Fruit fly (Drosophila melanogaster) whole organism, prepupa: ENCODE results near the gene VhaPPA1-2.

Source experiments
- CG10669 ChIP-seq: fragments of 200-800 bp; sonication (Bioruptor generic); optimal IDR thresholded peaks from 3 replicates; lab custom pipeline; 2018; ENCODE audit warnings: missing biosample characterization, mild to moderate bottlenecking, missing genetic modification characterization, moderate library complexity
- CG11294 ChIP-seq: fragments of 200-800 bp; sonication (Bioruptor generic); IDR thresholded peaks from 2 replicates; pipeline ENCODE4 v1.3.6; 2022; ENCODE audit warnings: missing biosample characterization, missing genetic modification characterization
- CG11902 ChIP-seq: fragments of 200-800 bp; sonication (Bioruptor generic); optimal IDR thresholded peaks from 3 replicates; lab custom pipeline; 2016; ENCODE audit warnings: missing biosample characterization, missing genetic modification characterization
- CG15336 ChIP-seq: fragments of 200-800 bp; sonication (Bioruptor generic); IDR thresholded peaks from 2 replicates; pipeline ENCODE4 v1.3.6; 2022; ENCODE audit warnings: missing biosample characterization, missing genetic modification characterization
- CG16779 ChIP-seq: fragments of 200-800 bp; sonication (Bioruptor generic); optimal IDR thresholded peaks from 3 replicates; lab custom pipeline; 2017; ENCODE audit warnings: missing biosample characterization, mild to moderate bottlenecking, missing genetic modification characterization
- CG3032 ChIP-seq: fragments of 200-800 bp; optimal IDR thresholded peaks from 2 replicates; lab custom pipeline; 2019; ENCODE audit warnings: missing biosample characterization, mild to moderate bottlenecking, missing genetic modification characterization, moderate library complexity
- CG32006 ChIP-seq: fragments of 200-800 bp; sonication (Bioruptor generic); optimal IDR thresholded peaks from 3 replicates; lab custom pipeline; 2017; ENCODE audit warnings: missing biosample characterization, mild to moderate bottlenecking, missing genetic modification characterization
- CG3919 ChIP-seq: fragments of 200-800 bp; sonication (Bioruptor generic); optimal IDR thresholded peaks from 3 replicates; lab custom pipeline; 2016; ENCODE audit warnings: missing biosample characterization, missing genetic modification characterization
- CG4318 ChIP-seq: fragments of 200-800 bp; sonication (Bioruptor generic); optimal IDR thresholded peaks from 3 replicates; lab custom pipeline; 2017; ENCODE audit warnings: missing biosample characterization, mild to moderate bottlenecking, missing genetic modification characterization
- CG6163 ChIP-seq: fragments of 200-800 bp; sonication (Bioruptor generic); IDR thresholded peaks from 3 replicates; pipeline ENCODE4 v1.3.6; 2022; ENCODE audit warnings: missing biosample characterization, missing genetic modification characterization
- CG6276 ChIP-seq: fragments of 200-800 bp; sonication (Bioruptor generic); optimal IDR thresholded peaks from 2 replicates; lab custom pipeline; 2017; ENCODE audit warnings: missing biosample characterization, mild to moderate bottlenecking, missing genetic modification characterization
- CG6808 ChIP-seq: fragments of 200-800 bp; sonication (Bioruptor generic); optimal IDR thresholded peaks from 3 replicates; lab custom pipeline; 2017; ENCODE audit warnings: missing biosample characterization, missing genetic modification characterization, mild to moderate bottlenecking, moderate library complexity, missing genetic modification reagents
- CG6854 ChIP-seq: fragments of 200-800 bp; sonication (Bioruptor generic); optimal IDR thresholded peaks from 2 replicates; lab custom pipeline; 2017; ENCODE audit warnings: missing biosample characterization, mild to moderate bottlenecking, missing genetic modification characterization
- CG7368 ChIP-seq: fragments of 200-800 bp; sonication (Bioruptor generic); optimal IDR thresholded peaks from 3 replicates; lab custom pipeline; 2016; ENCODE audit warnings: missing biosample characterization, missing genetic modification characterization
- CG8119 ChIP-seq: fragments of 200-800 bp; sonication (Bioruptor generic); IDR thresholded peaks from 3 replicates; pipeline ENCODE4 v1.3.6; 2022; ENCODE audit warnings: missing biosample characterization, missing genetic modification characterization
- CG9139 ChIP-seq: fragments of 200-800 bp; sonication (Bioruptor generic); optimal IDR thresholded peaks from 3 replicates; lab custom pipeline; 2017; ENCODE audit warnings: missing biosample characterization, mild to moderate bottlenecking, missing genetic modification characterization
- Eip75B ChIP-seq: fragments of 200-800 bp; sonication (Bioruptor generic); optimal IDR thresholded peaks from 3 replicates; lab custom pipeline; 2016; ENCODE audit warnings: missing biosample characterization, missing genetic modification characterization
- Ets21C ChIP-seq: fragments of 200-800 bp; sonication (Bioruptor generic); optimal IDR thresholded peaks from 3 replicates; lab custom pipeline; 2016; ENCODE audit warnings: missing biosample characterization, missing genetic modification characterization
- Ets96B ChIP-seq: fragments of 200-800 bp; optimal IDR thresholded peaks from 2 replicates; lab custom pipeline; 2019; ENCODE audit warnings: missing biosample characterization, mild to moderate bottlenecking, missing genetic modification characterization, moderate library complexity
- Gug ChIP-seq: fragments of 200-800 bp; sonication (Bioruptor generic); IDR thresholded peaks from 2 replicates; pipeline ENCODE4 v1.3.6; 2022; ENCODE audit warnings: missing biosample characterization, missing genetic modification characterization
- Hr38 ChIP-seq: sonication (Bioruptor generic); optimal IDR thresholded peaks from 2 replicates; lab custom pipeline; 2016; ENCODE audit warnings: missing biosample characterization, missing genetic modification characterization
- Hr39 ChIP-seq: fragments of 200-800 bp; sonication (Bioruptor generic); optimal IDR thresholded peaks from 2 replicates; lab custom pipeline; 2016; ENCODE audit warnings: missing biosample characterization, missing genetic modification characterization
- Lpt ChIP-seq: fragments of 200-800 bp; sonication (Bioruptor generic); optimal IDR thresholded peaks from 3 replicates; lab custom pipeline; 2016; ENCODE audit warnings: missing biosample characterization, missing genetic modification characterization
- OdsH ChIP-seq: fragments of 200-800 bp; sonication (Bioruptor generic); optimal IDR thresholded peaks from 3 replicates; lab custom pipeline; 2016; ENCODE audit warnings: missing biosample characterization, missing genetic modification characterization
- Smox ChIP-seq: fragments of 200-800 bp; sonication (Bioruptor generic); optimal IDR thresholded peaks from 3 replicates; lab custom pipeline; 2016; ENCODE audit warnings: missing biosample characterization, missing genetic modification characterization
- Sox102F ChIP-seq: fragments of 200-800 bp; sonication (Bioruptor generic); optimal IDR thresholded peaks from 2 replicates; lab custom pipeline; 2016; ENCODE audit warnings: missing biosample characterization, mild to moderate bottlenecking, missing genetic modification characterization
- Sox14 ChIP-seq: fragments of 200-800 bp; sonication (Bioruptor generic); optimal IDR thresholded peaks from 3 replicates; lab custom pipeline; 2016; ENCODE audit warnings: missing biosample characterization, missing genetic modification characterization
- Sox15 ChIP-seq: fragments of 200-800 bp; sonication (Bioruptor generic); optimal IDR thresholded peaks from 3 replicates; lab custom pipeline; 2016; ENCODE audit warnings: missing biosample characterization, missing genetic modification characterization
- achi ChIP-seq: fragments of 200-800 bp; sonication (Bioruptor generic); optimal IDR thresholded peaks from 3 replicates; lab custom pipeline; 2016; ENCODE audit warnings: missing biosample characterization, missing genetic modification characterization
- acj6 ChIP-seq: fragments of 200-800 bp; sonication (Bioruptor generic); optimal IDR thresholded peaks from 3 replicates; lab custom pipeline; 2016; ENCODE audit warnings: missing biosample characterization, missing genetic modification characterization
- dac ChIP-seq: fragments of 200-800 bp; sonication (Bioruptor generic); optimal IDR thresholded peaks from 2 replicates; lab custom pipeline; 2017; ENCODE audit warnings: missing biosample characterization, mild to moderate bottlenecking, missing genetic modification characterization
- dsx ChIP-seq: fragments of 200-800 bp; optimal IDR thresholded peaks from 3 replicates; lab custom pipeline; 2019; ENCODE audit warnings: missing biosample characterization, mild to moderate bottlenecking, missing genetic modification characterization, moderate library complexity; ENCODE audit not compliant: poor library complexity, severe bottlenecking
- eg ChIP-seq: fragments of 200-800 bp; sonication (Bioruptor generic); IDR thresholded peaks from 3 replicates; pipeline ENCODE4 v1.3.6; 2022; ENCODE audit warnings: missing biosample characterization, missing genetic modification characterization
- esn ChIP-seq: fragments of 200-800 bp; sonication (Bioruptor generic); optimal IDR thresholded peaks from 2 replicates; lab custom pipeline; 2016; ENCODE audit warnings: missing biosample characterization, mild to moderate bottlenecking, missing genetic modification characterization, moderate library complexity
- net ChIP-seq: fragments of 200-800 bp; sonication (Bioruptor generic); optimal IDR thresholded peaks from 3 replicates; lab custom pipeline; 2016; ENCODE audit warnings: missing biosample characterization, missing genetic modification characterization
- spab ChIP-seq: fragments of 200-800 bp; sonication (Bioruptor generic); optimal IDR thresholded peaks from 2 replicates; lab custom pipeline; 2017; ENCODE audit warnings: missing biosample characterization, mild to moderate bottlenecking, missing genetic modification characterization, missing genetic modification reagents
- ss ChIP-seq, 2 experiments: fragments of 200-800 bp; sonication (Bioruptor generic); optimal IDR thresholded peaks; 2 replicates in 1 of 2; 3 replicates in 1 of 2; lab custom pipeline; 2017 to 2018; ENCODE audit warnings: mild to moderate bottlenecking in 2 of 2, missing biosample characterization in 2 of 2, missing genetic modification characterization in 2 of 2, moderate library complexity in 1 of 2
- svp ChIP-seq: fragments of 200-800 bp; sonication (Bioruptor generic); peaks from one replicate; lab custom pipeline; 2016; ENCODE audit warnings: missing biosample characterization, missing genetic modification characterization

The VhaPPA1-2 gene

dm6 chr3R:14886011-14886534 is 14.0 kb downstream of the VhaPPA1-2 start, which contains the start of the genes Rrp6, CG33331 and CG33332 (continued):
- peak; percentile 65; the same call in 2 of the 3 replicates for TF ChIP-seq CG8119 (GFP tag; lab: Robert Waterston, UW)
- no peak for TF ChIP-seq Hr38 (GFP tag; lab: Kevin White, UChicago)
- no peak for TF ChIP-seq dsx (GFP tag; lab: Kevin White, UChicago)
- no peak for TF ChIP-seq CG32006 (GFP tag; lab: Kevin White, UChicago)
- peak; percentile 69 for TF ChIP-seq Sox14 (GFP tag; lab: Kevin White, UChicago)
- TF ChIP-seq ss (GFP tag; optimal IDR thresholded peaks at IDR 0.05; lab: Kevin White, UChicago) = no peak
- no peak for TF ChIP-seq spab
- no peak for TF ChIP-seq dac
- no peak for TF ChIP-seq CG16779 (tag; lab: Kevin White, UChicago)
- no peak for TF ChIP-seq Hr39

- no peak for TF ChIP-seq CG10669 (GFP tag; lab: Kevin White, UChicago)
- no peak for TF ChIP-seq achi (GFP tag; lab: Kevin White, UChicago)
These were observed 19.2 kb downstream of the VhaPPA1-2 start for dm6 chr3R:14880861-14881260.

dm6 chr3R:14879207-14879863 is 20.7 kb downstream of the VhaPPA1-2 start, which contains the start of gene CG3631:
Gene CG3631 (plus strand): TSS chr3R:14879457.
- TF ChIP-seq CG9139 (GFP tag; lab: Kevin White, UChicago) (no peak), Ets21C (no peak), CG15336 (GFP tag; lab: Robert Waterston, UW) (peak; percentile 22; the same call in 1 of the 2 replicates), Hr39 (no peak), net (no peak), Sox14 (GFP tag; lab: Kevin White, UChicago) (peak; percentile 45)
- TF ChIP-seq, all 60 proteins: peak for 2

- no peak for TF ChIP-seq eg (GFP tag; lab: Robert Waterston, UW)
- TF ChIP-seq CG3032 = no peak
These were observed 21.9 kb downstream of the VhaPPA1-2 start for dm6 chr3R:14878145-14878544.

- TF ChIP-seq Lpt (GFP tag; lab: Kevin White, UChicago) (no peak), Gug (GFP tag; lab: Robert Waterston, UW) (no peak), CG8119 (GFP tag; lab: Robert Waterston, UW) (no peak), CG4318 (GFP tag; lab: Kevin White, UChicago) (no peak), CG32006 (GFP tag; lab: Kevin White, UChicago) (no peak), CG6163 (no peak), CG6276 (GFP tag; lab: Kevin White, UChicago) (no peak), Sox102F (no peak), net (no peak), Eip75B (no peak), OdsH (no peak)
These were observed 24.1 kb downstream of the VhaPPA1-2 start for dm6 chr3R:14875965-14876331.

- no peak for TF ChIP-seq CG6854 (GFP tag; lab: Kevin White, UChicago)
- TF ChIP-seq CG4318 (GFP tag; lab: Kevin White, UChicago) = peak; percentile 29
These were observed 24.7 kb downstream of the VhaPPA1-2 start, which contains the start of gene btsz for dm6 chr3R:14875274-14875964. Gene btsz (minus strand): TSS chr3R:14875488.

dm6 chr3R:14873345-14873744 is 26.7 kb downstream of the VhaPPA1-2 start:
- TF ChIP-seq CG7368 (GFP tag; lab: Kevin White, UChicago) = no peak
- TF ChIP-seq Smox (GFP tag; lab: Kevin White, UChicago) = no peak
- no peak for TF ChIP-seq CG3919
- TF ChIP-seq Ets96B (tag; lab: Kevin White, UChicago) = no peak
- TF ChIP-seq ss (GFP tag; optimal IDR thresholded peaks at IDR 0.05; lab: Kevin White, UChicago) = no peak
- TF ChIP-seq esn (GFP tag; lab: Kevin White, UChicago) = no peak
- TF ChIP-seq CG6808 (GFP tag; lab: Kevin White, UChicago) = no peak
- TF ChIP-seq Sox15 (GFP tag; lab: Kevin White, UChicago) = no peak
- no peak for TF ChIP-seq net
- no peak for TF ChIP-seq CG11902 (GFP tag; lab: Kevin White, UChicago)
- TF ChIP-seq CG11294 = no peak
- TF ChIP-seq Eip75B = no peak
- TF ChIP-seq Gug (GFP tag; lab: Robert Waterston, UW) = no peak
- no peak for TF ChIP-seq CG6276 (GFP tag; lab: Kevin White, UChicago)
- no peak for TF ChIP-seq svp (GFP tag; lab: Kevin White, UChicago)
- no peak for TF ChIP-seq acj6
- TF ChIP-seq CG6163 = no peak
